Worm (Caenorhabditis elegans): ENCODE measurements around the gene spe-18.
A peak's percentile ranks its signal among the peaks of the same experiment; 100 is the strongest.

- TF ChIP-seq ztf-18 (tag; optimal IDR thresholded peaks at IDR 0.05): peak; percentile 57
- no peak for TF ChIP-seq egrh-3 (GFP tag; IDR thresholded peaks at IDR 0.05)
- no peak for TF ChIP-seq bed-1 (GFP tag; IDR thresholded peaks at IDR 0.05)
- no peak for TF ChIP-seq athp-1 (tag; optimal IDR thresholded peaks at IDR 0.05)
- TF ChIP-seq lin-26 (GFP tag; IDR thresholded peaks at IDR 0.05): no peak
- TF ChIP-seq mxl-1 (tag; optimal IDR thresholded peaks at IDR 0.05): no peak
- TF ChIP-seq dpff-1 (tag; optimal IDR thresholded peaks at IDR 0.05): no peak
Observed at ce11 chrII:13199674-13200215, 46.5 kb upstream of the spe-18 start, which contains the start of gene btf-1.
